Worm (Caenorhabditis elegans) whole organism, young adult: ENCODE measurements around the gene ZK353.4.

Source experiments
- madf-6 ChIP-seq: fragments of 200-800 bp; sonication (Bioruptor generic); IDR thresholded peaks from 2 replicates; pipeline ENCODE4 v1.3.6; 2022; ENCODE audit warnings: missing genetic modification reagents, missing genetic modification characterization, missing compliant biosample characterization
- nfya-1 ChIP-seq: sonication (generic microtip); optimal IDR thresholded peaks from 2 replicates; lab custom pipeline; 2017; ENCODE audit warnings: antibody characterized with exemption, missing compliant biosample characterization, missing genetic modification characterization, borderline replicate concordance; ENCODE audit not compliant: insufficient read depth
- nfyb-1 ChIP-seq: fragments of 200-800 bp; sonication (Bioruptor generic); IDR thresholded peaks from 2 replicates; pipeline ENCODE4 v1.3.6; 2022; ENCODE audit warnings: missing genetic modification reagents, missing genetic modification characterization, missing compliant biosample characterization
- snpc-4 ChIP-seq, 5 experiments: fragments of 150-350 bp in 1 of 5; sonication (generic microtip) in 4 of 5; optimal IDR thresholded peaks; 2 replicates each; lab custom pipeline; 2014 to 2018; ENCODE audit warnings: missing genetic modification characterization in 5 of 5, missing biosample characterization in 3 of 5, antibody characterized with exemption in 2 of 5, mild to moderate bottlenecking in 2 of 5, missing compliant biosample characterization in 2 of 5, missing genotype in 2 of 5, moderate library complexity in 2 of 5, missing genetic modification reagents in 1 of 5

ce11 chrIII:8395685-8396084 lies 6.2 kb upstream of the ZK353.4 start, which contains the start of gene ZK353.3:
- TF ChIP-seq nfyb-1 (GFP tag; lab: Robert Waterston, UW) (no peak), snpc-4 (GFP tag; optimal IDR thresholded peaks at IDR 0.05; lab: Kevin White, UChicago) (no peak), snpc-4 (tag; optimal IDR thresholded peaks at IDR 0.05; lab: Kevin White, UChicago) (no peak), nfya-1 (tag; lab: Kevin White, UChicago) (no peak), madf-6 (GFP tag; lab: Robert Waterston, UW) (no peak)
